Worm (Caenorhabditis elegans) whole organism, early embryonic: Measurements from ENCODE around the gene F40F8.11.

ENCODE experiments used
- B0310.2 ChIP-seq: sonication (generic microtip); optimal IDR thresholded peaks from 2 replicates; lab custom pipeline; 2016; ENCODE audit warnings: mild to moderate bottlenecking, missing genetic modification characterization, missing compliant biosample characterization
- F13C5.2 ChIP-seq: sonication (generic microtip); optimal IDR thresholded peaks from 2 replicates; lab custom pipeline; 2017; ENCODE audit warnings: mild to moderate bottlenecking, missing genetic modification characterization, inconsistent platforms, missing compliant biosample characterization
- aly-1 ChIP-seq: sonication (generic microtip); optimal IDR thresholded peaks from 2 replicates; lab custom pipeline; 2016; ENCODE audit warnings: missing genetic modification characterization, missing compliant biosample characterization
- ama-1 ChIP-seq: fragments of 150-350 bp; optimal IDR thresholded peaks from 2 replicates; lab custom pipeline; 2014
- ceh-36 ChIP-seq: sonication (generic microtip); optimal IDR thresholded peaks from 2 replicates; lab custom pipeline; 2016; ENCODE audit warnings: missing genetic modification characterization, inconsistent platforms, missing compliant biosample characterization
- flt-1 ChIP-seq: fragments of 200-800 bp; sonication (Bioruptor generic); IDR thresholded peaks from 2 replicates; pipeline ENCODE4 v1.3.6; 2022; ENCODE audit warnings: missing genetic modification characterization, missing compliant biosample characterization
- hmbx-1 ChIP-seq: sonication (generic microtip); optimal IDR thresholded peaks from 2 replicates; lab custom pipeline; 2016; ENCODE audit warnings: mild to moderate bottlenecking, missing genetic modification characterization, missing compliant biosample characterization
- hnd-1 ChIP-seq: sonication (generic microtip); optimal IDR thresholded peaks from 2 replicates; lab custom pipeline; 2016; ENCODE audit warnings: missing genetic modification characterization, missing compliant biosample characterization
- pes-1 ChIP-seq: fragments of 200-800 bp; sonication (Bioruptor generic); IDR thresholded peaks from 2 replicates; pipeline ENCODE4 v1.3.6; 2022; ENCODE audit warnings: missing genetic modification reagents, missing genetic modification characterization, missing compliant biosample characterization
- sea-1 ChIP-seq: fragments of 200-800 bp; sonication (Bioruptor generic); conservative IDR thresholded peaks from 2 replicates; pipeline ENCODE4 v1.3.6; 2022; ENCODE audit warnings: missing genetic modification characterization, missing compliant biosample characterization
- tbx-11 ChIP-seq: fragments of 200-800 bp; sonication (Bioruptor generic); IDR thresholded peaks from 2 replicates; pipeline ENCODE4 v1.3.6; 2022; ENCODE audit warnings: missing genetic modification characterization, missing compliant biosample characterization

DNA sequence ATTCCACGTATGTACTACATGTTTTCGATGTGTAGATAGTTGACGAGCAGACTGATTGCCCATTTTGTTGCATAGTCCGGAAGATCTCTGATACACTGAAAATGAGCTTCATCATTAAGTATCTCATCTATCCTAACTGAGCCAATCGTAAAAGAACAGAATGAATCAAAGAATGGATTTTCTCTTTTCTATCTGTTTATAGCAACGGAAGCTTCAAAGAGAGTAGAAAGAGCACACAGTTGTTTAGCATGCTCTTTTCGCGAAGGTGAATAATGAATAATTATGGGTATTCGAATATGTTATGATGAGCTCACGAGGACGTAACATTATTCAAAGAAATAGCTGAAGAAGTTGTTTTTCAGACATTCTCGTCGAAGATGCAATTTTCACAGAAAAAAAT is 21.3 kb downstream of the F40F8.11 start, which contains the start of gene glb-4:
- no peak for TF ChIP-seq ceh-36 (tag; lab: Kevin White, UChicago)
- TF ChIP-seq flt-1, result no peak
- no peak for TF ChIP-seq sea-1
- TF ChIP-seq tbx-11 (GFP tag; lab: Robert Waterston, UW), result no peak
- no peak for TF ChIP-seq pes-1 (GFP tag; lab: Robert Waterston, UW)
- no peak for TF ChIP-seq B0310.2 (tag; lab: Kevin White, UChicago)
- TF ChIP-seq aly-1, result no peak
- TF ChIP-seq ama-1, result no peak
- no peak for TF ChIP-seq F13C5.2 (tag; lab: Kevin White, UChicago)
- no peak for TF ChIP-seq hnd-1 (tag; lab: Kevin White, UChicago)
- no peak for TF ChIP-seq hmbx-1 (tag; lab: Kevin White, UChicago)
